Fruit fly (Drosophila melanogaster): Measurements from ENCODE around the gene CG6094.

CG6094 gene

dm6 chr2L:10483073-10483472 lies 23.8 kb upstream of the CG6094 start, which contains the start of gene Grip75:
Grip75 (plus strand) TSS chr2L:10483295.
- TF ChIP-seq Dll (optimal IDR thresholded peaks at IDR 0.05) (no peak), usp (GFP tag; optimal IDR thresholded peaks at IDR 0.05) (no peak), CG8478 (optimal IDR thresholded peaks at IDR 0.05) (no peak), EcR (GFP tag; optimal IDR thresholded peaks at IDR 0.05) (no peak), pan (optimal IDR thresholded peaks at IDR 0.05) (no peak), psq (optimal IDR thresholded peaks at IDR 0.05) (no peak)

- TF ChIP-seq psq (optimal IDR thresholded peaks at IDR 0.05) (no peak), usp (GFP tag; optimal IDR thresholded peaks at IDR 0.05) (no peak), Dll (optimal IDR thresholded peaks at IDR 0.05) (no peak), pan (optimal IDR thresholded peaks at IDR 0.05) (no peak), EcR (GFP tag; optimal IDR thresholded peaks at IDR 0.05) (no peak), CG8478 (optimal IDR thresholded peaks at IDR 0.05) (no peak)
These were observed 18.2 kb upstream of the CG6094 start, which contains the start of the genes Cog4 and CG6144 for dm6 chr2L:10488484-10489223. Cog4 (minus strand) TSS chr2L:10488622. CG6144 (plus strand) TSS chr2L:10488694.

- no peak for TF ChIP-seq Dll (optimal IDR thresholded peaks at IDR 0.05)
- no peak for TF ChIP-seq pan (optimal IDR thresholded peaks at IDR 0.05)
- no peak for TF ChIP-seq psq (optimal IDR thresholded peaks at IDR 0.05)
- TF ChIP-seq EcR (GFP tag; optimal IDR thresholded peaks at IDR 0.05): no peak
- TF ChIP-seq CG8478 (optimal IDR thresholded peaks at IDR 0.05): no peak
- no peak for TF ChIP-seq usp (GFP tag; optimal IDR thresholded peaks at IDR 0.05)
These were observed 15.5 kb upstream of the CG6094 start, which contains the start of gene CG13144 for dm6 chr2L:10491354-10491753. CG13144 (minus strand) TSS chr2L:10491454.

dm6 chr2L:10495495-10495894 lies 11.4 kb upstream of the CG6094 start:
- TF ChIP-seq EcR (GFP tag; optimal IDR thresholded peaks at IDR 0.05) (no peak), psq (optimal IDR thresholded peaks at IDR 0.05) (no peak), CG8478 (optimal IDR thresholded peaks at IDR 0.05) (no peak), usp (GFP tag; optimal IDR thresholded peaks at IDR 0.05) (no peak), Dll (optimal IDR thresholded peaks at IDR 0.05) (no peak), pan (optimal IDR thresholded peaks at IDR 0.05) (no peak)

dm6 chr2L:10496338-10496737 lies 10.5 kb upstream of the CG6094 start:
- TF ChIP-seq CG8478 (optimal IDR thresholded peaks at IDR 0.05) (no peak), Dll (optimal IDR thresholded peaks at IDR 0.05) (no peak), EcR (GFP tag; optimal IDR thresholded peaks at IDR 0.05) (no peak), pan (optimal IDR thresholded peaks at IDR 0.05) (no peak), usp (GFP tag; optimal IDR thresholded peaks at IDR 0.05) (no peak), psq (optimal IDR thresholded peaks at IDR 0.05) (no peak)

- TF ChIP-seq usp (GFP tag; optimal IDR thresholded peaks at IDR 0.05) (no peak), EcR (GFP tag; optimal IDR thresholded peaks at IDR 0.05) (no peak), Dll (optimal IDR thresholded peaks at IDR 0.05) (no peak), pan (optimal IDR thresholded peaks at IDR 0.05) (no peak), psq (optimal IDR thresholded peaks at IDR 0.05) (no peak), CG8478 (optimal IDR thresholded peaks at IDR 0.05) (no peak)
These were observed 9.6 kb upstream of the CG6094 start for dm6 chr2L:10497106-10497800.

- no peak for TF ChIP-seq EcR (GFP tag; optimal IDR thresholded peaks at IDR 0.05)
- no peak for TF ChIP-seq pan (optimal IDR thresholded peaks at IDR 0.05)
These were observed 7.3 kb upstream of the CG6094 start for dm6 chr2L:10499608-10500007.

dm6 chr2L:10500309-10500974 lies 6.4 kb upstream of the CG6094 start:
- TF ChIP-seq CG8478 (optimal IDR thresholded peaks at IDR 0.05) (no peak), EcR (GFP tag; optimal IDR thresholded peaks at IDR 0.05) (no peak), psq (optimal IDR thresholded peaks at IDR 0.05) (no peak), Dll (optimal IDR thresholded peaks at IDR 0.05) (no peak), usp (GFP tag; optimal IDR thresholded peaks at IDR 0.05) (no peak), pan (optimal IDR thresholded peaks at IDR 0.05) (no peak)

- TF ChIP-seq CG8478 (optimal IDR thresholded peaks at IDR 0.05): no peak
- no peak for TF ChIP-seq psq (optimal IDR thresholded peaks at IDR 0.05)
- TF ChIP-seq EcR (GFP tag; optimal IDR thresholded peaks at IDR 0.05): no peak
- no peak for TF ChIP-seq usp (GFP tag; optimal IDR thresholded peaks at IDR 0.05)
- TF ChIP-seq Dll (optimal IDR thresholded peaks at IDR 0.05): no peak
- TF ChIP-seq pan (optimal IDR thresholded peaks at IDR 0.05): no peak
These were observed 4.6 kb upstream of the CG6094 start for dm6 chr2L:10502244-10502643.

dm6 chr2L:10502862-10503261 lies 4.0 kb upstream of the CG6094 start:
- no peak for TF ChIP-seq pan (optimal IDR thresholded peaks at IDR 0.05)
- TF ChIP-seq psq (optimal IDR thresholded peaks at IDR 0.05): no peak
- TF ChIP-seq EcR (GFP tag; optimal IDR thresholded peaks at IDR 0.05): no peak
- TF ChIP-seq usp (GFP tag; optimal IDR thresholded peaks at IDR 0.05): no peak
- no peak for TF ChIP-seq Dll (optimal IDR thresholded peaks at IDR 0.05)
- no peak for TF ChIP-seq CG8478 (optimal IDR thresholded peaks at IDR 0.05)

- TF ChIP-seq CG8478 (optimal IDR thresholded peaks at IDR 0.05): no peak
- no peak for TF ChIP-seq usp (GFP tag; optimal IDR thresholded peaks at IDR 0.05)
- TF ChIP-seq Dll (optimal IDR thresholded peaks at IDR 0.05): no peak
- no peak for TF ChIP-seq pan (optimal IDR thresholded peaks at IDR 0.05)
- no peak for TF ChIP-seq psq (optimal IDR thresholded peaks at IDR 0.05)
- TF ChIP-seq EcR (GFP tag; optimal IDR thresholded peaks at IDR 0.05): no peak
These were observed 3.4 kb upstream of the CG6094 start for dm6 chr2L:10503356-10503977.

Data from whole organism.